Fruit fly (Drosophila melanogaster): Measurements from ENCODE around the gene sNPF.

dm6 chr2L:20002086-20002485 is 25.6 kb upstream of the sNPF start:
- TF ChIP-seq Met (GFP tag; optimal IDR thresholded peaks at IDR 0.05) (peak; percentile 49), CG10669 (GFP tag; optimal IDR thresholded peaks at IDR 0.05) (peak; percentile 45), dsx (GFP tag; optimal IDR thresholded peaks at IDR 0.05; ENCODE audit: poor library complexity, severe bottlenecking) (peak; percentile 27), Gug (GFP tag; IDR thresholded peaks at IDR 0.05) (peak; percentile 24; the same call in 1 of the 2 replicates), CG1621 (tag; optimal IDR thresholded peaks at IDR 0.05) (peak; percentile 20), CG11762 (GFP tag; optimal IDR thresholded peaks at IDR 0.05; ENCODE audit: insufficient read depth) (peak; percentile 19), CG6792 (GFP tag; optimal IDR thresholded peaks at IDR 0.05) (peak; percentile 32), Eip78C (GFP tag) (peak; percentile 88), CG11902 (GFP tag; optimal IDR thresholded peaks at IDR 0.05) (no peak), achi (GFP tag; optimal IDR thresholded peaks at IDR 0.05) (peak; percentile 51), Sox14 (GFP tag; optimal IDR thresholded peaks at IDR 0.05) (peak; percentile 38)
